Fruit fly (Drosophila melanogaster): ENCODE data around the gene CG3117.

DNA sequence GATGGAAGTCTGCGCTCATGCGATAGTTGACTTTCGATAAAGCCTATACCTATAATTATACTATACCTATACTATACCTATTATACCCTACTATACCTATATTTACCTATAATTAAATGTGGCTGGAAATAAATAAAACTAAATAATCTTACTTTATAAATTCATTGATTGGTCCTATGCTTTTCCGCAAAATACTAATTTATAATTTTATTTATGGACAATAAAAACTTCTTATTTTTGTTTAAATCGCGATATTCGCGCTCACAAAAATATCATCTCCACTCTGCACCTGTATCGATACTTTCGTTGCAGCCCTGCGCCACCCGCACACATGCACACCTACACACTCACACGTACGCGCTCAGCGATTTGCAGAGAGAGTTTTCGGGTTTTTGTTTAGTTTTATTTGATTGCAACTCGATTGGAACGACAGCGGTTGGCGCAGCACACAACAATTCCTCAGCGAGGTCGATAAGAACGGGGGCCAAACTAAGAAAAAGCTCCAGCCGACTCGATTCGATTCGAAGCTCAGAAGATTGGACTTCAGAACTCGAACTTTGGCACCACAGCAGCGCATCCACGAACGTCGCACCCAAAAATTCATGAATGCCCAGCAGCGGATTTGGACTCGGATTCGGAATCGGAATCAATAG lies 27.7 kb upstream of the CG3117 start, which contains the start of gene CG8814:
- TF ChIP-seq insv (optimal IDR thresholded peaks at IDR 0.05) (no peak), psq (optimal IDR thresholded peaks at IDR 0.05) (no peak)
